Worm (Caenorhabditis elegans) whole organism, L1 larva: ENCODE data around the gene F23F1.10.

ENCODE experiments used
- C04F5.9 ChIP-seq: sonication (generic microtip); optimal IDR thresholded peaks from 2 replicates; lab custom pipeline; 2016; ENCODE audit warnings: missing genetic modification characterization, missing compliant biosample characterization
- C16A3.4 ChIP-seq: fragments of 150-350 bp; optimal IDR thresholded peaks from 2 replicates; lab custom pipeline; 2014; ENCODE audit warnings: missing biosample characterization, missing genetic modification characterization
- ama-1 ChIP-seq: fragments of 150-350 bp; optimal IDR thresholded peaks from 2 replicates; lab custom pipeline; 2014
- blmp-1 ChIP-seq: fragments of 150-350 bp; optimal IDR thresholded peaks from 2 replicates; lab custom pipeline; 2014; ENCODE audit warnings: missing biosample characterization, missing genetic modification characterization
- ceh-8 ChIP-seq: fragments of 200-800 bp; sonication (Bioruptor generic); optimal IDR thresholded peaks from 2 replicates; lab custom pipeline; 2018; ENCODE audit warnings: mild to moderate bottlenecking, missing genetic modification characterization, moderate library complexity, missing compliant biosample characterization
- ceh-88 ChIP-seq: fragments of 200-800 bp; sonication (Bioruptor generic); IDR thresholded peaks from 2 replicates; pipeline ENCODE4 v1.3.6; 2022; ENCODE audit warnings: missing genetic modification characterization, missing compliant biosample characterization
- efl-1 ChIP-seq, 4 experiments: fragments of 150-350 bp; optimal IDR thresholded peaks in 3 of 4; peaks in 1 of 4; 1 replicate in 1 of 4; 2 replicates in 3 of 4; lab custom pipeline; 2014; ENCODE audit warnings: missing biosample characterization in 2 of 4, missing genetic modification characterization in 2 of 4, missing genetic modification reagents in 2 of 4
- elt-2 ChIP-seq: sonication (generic microtip); optimal IDR thresholded peaks from 2 replicates; lab custom pipeline; 2016; ENCODE audit warnings: missing genetic modification characterization, mild to moderate bottlenecking, inconsistent platforms, missing compliant biosample characterization, missing genetic modification reagents
- elt-3 ChIP-seq, 6 experiments: fragments of 150-350 bp in 1 of 6; sonication (generic microtip); optimal IDR thresholded peaks; 2 replicates each; lab custom pipeline; 2017 to 2018; ENCODE audit warnings: missing biosample characterization in 6 of 6, missing genetic modification characterization in 6 of 6, inconsistent platforms in 1 of 6
- ets-5 ChIP-seq: fragments of 200-800 bp; sonication (Bioruptor generic); IDR thresholded peaks from 2 replicates; pipeline ENCODE4 v1.3.6; 2022; ENCODE audit warnings: missing genetic modification characterization, missing compliant biosample characterization
- grh-1 ChIP-seq: fragments of 200-800 bp; sonication (Bioruptor generic); IDR thresholded peaks from 2 replicates; pipeline ENCODE4 v1.3.6; 2022; ENCODE audit warnings: missing genetic modification reagents, missing genetic modification characterization, missing compliant biosample characterization
- irx-1 ChIP-seq: sonication (generic microtip); optimal IDR thresholded peaks from 2 replicates; lab custom pipeline; 2016; ENCODE audit warnings: missing genetic modification characterization, missing compliant biosample characterization
- jun-1 ChIP-seq: fragments of 150-350 bp; optimal IDR thresholded peaks from 2 replicates; lab custom pipeline; 2014; ENCODE audit warnings: missing biosample characterization, missing genetic modification reagents, missing genetic modification characterization
- lin-13 ChIP-seq: fragments of 150-350 bp; optimal IDR thresholded peaks from 2 replicates; lab custom pipeline; 2014; ENCODE audit warnings: missing biosample characterization, missing genetic modification reagents, missing genetic modification characterization
- lin-14 ChIP-seq: fragments of 200-800 bp; sonication (Bioruptor generic); optimal IDR thresholded peaks from 2 replicates; lab custom pipeline; 2018; ENCODE audit warnings: mild to moderate bottlenecking, missing genetic modification characterization, moderate library complexity, missing compliant biosample characterization
- lin-15B ChIP-seq: fragments of 150-350 bp; sonication (generic microtip); optimal IDR thresholded peaks from 3 replicates; lab custom pipeline; 2014; ENCODE audit warnings: missing biosample characterization, missing genetic modification characterization
- lin-35 ChIP-seq, 2 experiments: fragments of 150-350 bp; optimal IDR thresholded peaks; 2 replicates each; lab custom pipeline; 2014; ENCODE audit warnings: missing biosample characterization in 2 of 2, missing genetic modification characterization in 2 of 2, missing genetic modification reagents in 2 of 2
- lin-39 ChIP-seq: fragments of 150-350 bp; optimal IDR thresholded peaks from 2 replicates; lab custom pipeline; 2014; ENCODE audit warnings: missing biosample characterization, missing genetic modification reagents, missing genetic modification characterization
- lsy-2 ChIP-seq, 2 experiments: fragments of 150-350 bp; optimal IDR thresholded peaks; 2 replicates each; lab custom pipeline; 2014; ENCODE audit warnings: missing biosample characterization in 2 of 2, missing genetic modification characterization in 2 of 2
- nhr-11 ChIP-seq: fragments of 150-350 bp; optimal IDR thresholded peaks from 2 replicates; lab custom pipeline; 2014; ENCODE audit warnings: missing biosample characterization, missing genetic modification characterization
- nhr-12 ChIP-seq: sonication (generic microtip); optimal IDR thresholded peaks from 2 replicates; lab custom pipeline; 2017; ENCODE audit warnings: missing biosample characterization, missing genetic modification characterization
- nhr-28 ChIP-seq: fragments of 150-350 bp; optimal IDR thresholded peaks from 2 replicates; lab custom pipeline; 2014; ENCODE audit warnings: missing biosample characterization, missing genetic modification characterization
- nhr-85 ChIP-seq: sonication (generic microtip); peaks from one replicate; lab custom pipeline; 2016; ENCODE audit warnings: missing genetic modification characterization, inconsistent platforms, missing compliant biosample characterization
- pag-3 ChIP-seq: sonication (generic microtip); optimal IDR thresholded peaks from 2 replicates; lab custom pipeline; 2017; ENCODE audit warnings: missing genetic modification characterization, mild to moderate bottlenecking, missing compliant biosample characterization, antibody characterized with exemption, borderline replicate concordance; ENCODE audit not compliant: insufficient read depth
- pax-3 ChIP-seq: fragments of 200-800 bp; sonication (Bioruptor generic); optimal IDR thresholded peaks from 2 replicates; lab custom pipeline; 2018; ENCODE audit warnings: mild to moderate bottlenecking, missing genetic modification characterization, moderate library complexity, missing compliant biosample characterization
- pqm-1 ChIP-seq: sonication (generic microtip); optimal IDR thresholded peaks from 3 replicates; lab custom pipeline; 2017; ENCODE audit warnings: missing biosample characterization, missing genetic modification characterization
- skn-1 ChIP-seq: fragments of 150-350 bp; optimal IDR thresholded peaks from 2 replicates; lab custom pipeline; 2014; ENCODE audit warnings: missing biosample characterization, missing genetic modification characterization
- snpc-4 ChIP-seq: fragments of 150-350 bp; optimal IDR thresholded peaks from 2 replicates; lab custom pipeline; 2014; ENCODE audit warnings: missing biosample characterization, missing genetic modification characterization
- snu-23 ChIP-seq: sonication (generic microtip); optimal IDR thresholded peaks from 2 replicates; lab custom pipeline; 2016; ENCODE audit warnings: missing genetic modification characterization, missing compliant biosample characterization
- sptf-1 ChIP-seq: fragments of 150-350 bp; optimal IDR thresholded peaks from 2 replicates; lab custom pipeline; 2014; ENCODE audit warnings: missing biosample characterization, missing genetic modification characterization
- swsn-7 ChIP-seq: sonication (generic microtip); optimal IDR thresholded peaks from 2 replicates; lab custom pipeline; 2016; ENCODE audit warnings: missing genetic modification characterization, missing compliant biosample characterization
- tbx-2 ChIP-seq: sonication (generic microtip); optimal IDR thresholded peaks from 2 replicates; lab custom pipeline; 2016; ENCODE audit warnings: missing genetic modification characterization, missing compliant biosample characterization
- tlp-1 ChIP-seq: fragments of 150-350 bp; optimal IDR thresholded peaks from 2 replicates; lab custom pipeline; 2014; ENCODE audit warnings: missing biosample characterization, missing genetic modification characterization
- unc-62 ChIP-seq: fragments of 150-350 bp; optimal IDR thresholded peaks from 2 replicates; lab custom pipeline; 2014; ENCODE audit warnings: missing biosample characterization, missing genetic modification reagents, missing genetic modification characterization
- unc-86 ChIP-seq: sonication (generic microtip); optimal IDR thresholded peaks from 2 replicates; lab custom pipeline; 2016; ENCODE audit warnings: missing genetic modification characterization, missing compliant biosample characterization
- zag-1 ChIP-seq: fragments of 150-350 bp; optimal IDR thresholded peaks from 2 replicates; lab custom pipeline; 2014; ENCODE audit warnings: missing biosample characterization, missing genetic modification characterization
- zip-4 ChIP-seq: fragments of 200-800 bp; sonication (Bioruptor generic); optimal IDR thresholded peaks from 2 replicates; lab custom pipeline; 2018; ENCODE audit warnings: mild to moderate bottlenecking, missing genetic modification characterization, moderate library complexity, missing compliant biosample characterization
- ztf-11 ChIP-seq, 2 experiments: sonication (generic microtip); optimal IDR thresholded peaks; 2 replicates each; lab custom pipeline; 2016 to 2017; ENCODE audit warnings: missing genetic modification characterization in 2 of 2, missing biosample characterization in 1 of 2, missing compliant biosample characterization in 1 of 2

F23F1.10 gene

DNA sequence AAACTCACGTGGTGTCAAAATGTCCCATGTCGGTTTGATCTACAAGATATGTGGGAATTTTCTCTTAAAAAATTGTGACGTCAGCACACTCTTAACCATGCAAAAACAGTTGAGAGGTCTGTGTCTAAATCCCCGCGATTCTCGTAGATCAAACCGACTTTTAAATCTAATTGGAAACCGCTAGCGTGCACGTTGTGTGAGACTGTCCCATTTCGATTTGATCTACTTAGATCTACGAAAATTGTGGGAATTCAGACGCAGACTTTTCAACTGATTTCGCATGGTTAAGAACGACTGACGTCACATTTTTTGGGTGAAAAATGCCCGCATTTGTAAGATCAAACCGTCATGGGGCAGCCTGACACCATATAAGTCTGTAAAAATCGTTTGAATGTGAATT, 16.1 kb upstream of the F23F1.10 start:
- TF ChIP-seq skn-1 (tag; lab: Kevin White, UChicago) (no peak), lsy-2 (tag; optimal IDR thresholded peaks at IDR 0.05; lab: Kevin White, UChicago) (no peak), efl-1 (optimal IDR thresholded peaks at IDR 0.05; lab: Kevin White, UChicago) (no peak), efl-1 (GFP tag; optimal IDR thresholded peaks at IDR 0.05 in 1 of 2; lab: Kevin White, UChicago) (peak in 1 of 2 experiments; percentile 60)
- TF ChIP-seq, all 84 proteins: peak for 1

DNA sequence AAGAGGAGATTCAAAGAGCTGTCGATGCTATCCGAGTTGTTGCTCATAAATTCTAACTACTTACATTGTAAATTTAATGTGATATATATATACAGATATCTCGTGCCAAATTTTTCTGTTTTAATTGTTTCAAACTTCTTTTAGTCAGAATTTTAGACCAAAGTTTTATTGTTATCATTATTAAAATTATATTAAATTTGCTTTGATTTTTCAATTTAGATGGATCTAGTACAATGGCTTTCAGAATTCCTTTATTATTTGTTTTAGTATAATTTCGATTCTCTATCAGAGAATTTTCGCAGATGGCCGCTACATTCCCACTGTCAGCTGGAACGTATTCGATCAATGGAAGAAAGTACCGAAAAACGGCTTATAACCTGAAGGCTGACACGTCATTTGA, 15.6 kb upstream of the F23F1.10 start, which contains the start of gene ascc-1:
TSS of gene ascc-1 (plus strand) at position 301 of the 400 bp plus-strand sequence.
- no peak for TF ChIP-seq nhr-85 (tag; lab: Kevin White, UChicago)
- TF ChIP-seq ets-5 (GFP tag; lab: Robert Waterston, UW): no peak
- TF ChIP-seq swsn-7 (tag; lab: Kevin White, UChicago): no peak
- TF ChIP-seq ama-1 (lab: Kevin White, UChicago): no peak
- TF ChIP-seq blmp-1 (tag; lab: Kevin White, UChicago): no peak
- TF ChIP-seq zag-1 (tag; lab: Kevin White, UChicago): no peak
- no peak for TF ChIP-seq elt-3 (tag; optimal IDR thresholded peaks at IDR 0.05; lab: Kevin White, UChicago)
- TF ChIP-seq lin-15B (tag; lab: Kevin White, UChicago): no peak
- no peak for TF ChIP-seq lin-13 (GFP tag; lab: Kevin White, UChicago)
- no peak for TF ChIP-seq lin-14 (GFP tag; lab: Kevin White, UChicago)
- TF ChIP-seq ztf-11 (tag; optimal IDR thresholded peaks at IDR 0.05; lab: Kevin White, UChicago): no peak
- no peak for TF ChIP-seq pqm-1 (tag; lab: Kevin White, UChicago)
- TF ChIP-seq grh-1 (GFP tag; lab: Robert Waterston, UW): no peak
- TF ChIP-seq sptf-1 (tag; lab: Kevin White, UChicago): no peak
- TF ChIP-seq tlp-1 (tag; lab: Kevin White, UChicago): no peak
- TF ChIP-seq unc-86 (tag; lab: Kevin White, UChicago): no peak
- TF ChIP-seq pax-3 (tag; lab: Kevin White, UChicago): no peak
- TF ChIP-seq lin-39 (tag; lab: Kevin White, UChicago): no peak
- no peak for TF ChIP-seq jun-1 (tag; lab: Kevin White, UChicago)
- no peak for TF ChIP-seq nhr-12 (tag; lab: Kevin White, UChicago)

DNA sequence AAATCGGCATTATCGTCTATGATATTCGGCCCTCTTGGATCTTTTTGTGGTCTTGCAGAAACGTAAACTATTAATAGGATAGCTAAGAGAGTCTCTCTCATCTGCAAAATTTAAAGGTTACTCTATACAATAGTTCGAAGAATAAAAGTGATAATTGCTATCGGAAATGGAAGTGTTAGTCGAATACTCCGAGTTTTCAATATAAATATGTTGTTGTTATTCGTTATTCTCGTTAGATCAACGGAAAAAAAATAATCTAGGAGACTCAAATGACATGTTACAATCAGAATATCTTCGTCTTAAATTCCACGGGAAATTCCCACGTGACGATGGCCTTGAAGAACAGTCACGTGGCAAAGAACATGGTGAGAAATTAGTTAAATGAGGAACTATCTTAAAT, 13.4 kb upstream of the F23F1.10 start, which contains the start of gene tre-5:
TSS of gene tre-5 (minus strand) at position 101 of the 400 bp plus-strand sequence.
- TF ChIP-seq C16A3.4 (tag; lab: Kevin White, UChicago): no peak
- peak in 1 of 2 experiments; percentile 16 for TF ChIP-seq lin-35 (GFP tag; optimal IDR thresholded peaks at IDR 0.05; lab: Kevin White, UChicago)
- no peak for TF ChIP-seq efl-1 (optimal IDR thresholded peaks at IDR 0.05; lab: Kevin White, UChicago)
- peak in 1 of 2 experiments; percentile 76 for TF ChIP-seq efl-1 (GFP tag; optimal IDR thresholded peaks at IDR 0.05 in 1 of 2; lab: Kevin White, UChicago)

DNA sequence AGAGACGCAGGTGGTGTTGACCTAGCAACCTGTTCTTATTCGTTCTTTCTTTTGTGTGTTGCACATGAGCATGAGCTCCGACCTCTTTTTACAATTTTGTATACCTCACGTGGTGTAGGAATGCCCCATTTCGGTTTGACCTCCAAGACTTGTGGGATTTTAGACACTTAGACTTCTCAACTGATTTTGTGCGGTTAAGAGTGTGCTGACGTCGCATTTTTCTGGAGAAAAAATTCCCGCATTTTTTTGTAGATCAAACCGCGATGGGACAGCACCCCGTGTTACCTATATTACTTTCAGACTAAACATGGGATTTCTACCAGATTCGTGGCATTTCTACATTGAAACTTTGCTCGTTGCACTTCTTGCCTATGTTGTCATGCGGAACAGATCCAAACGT, 9.6 kb upstream of the F23F1.10 start, which contains the start of gene sptl-1:
TSS of gene sptl-1 (plus strand) at position 301 of the 400 bp plus-strand sequence.
- TF ChIP-seq efl-1 (optimal IDR thresholded peaks at IDR 0.05; lab: Kevin White, UChicago) (no peak), efl-1 (GFP tag; optimal IDR thresholded peaks at IDR 0.05 in 1 of 2; lab: Kevin White, UChicago) (peak in 1 of 2 experiments; percentile 35), C16A3.4 (tag; lab: Kevin White, UChicago) (no peak)

DNA sequence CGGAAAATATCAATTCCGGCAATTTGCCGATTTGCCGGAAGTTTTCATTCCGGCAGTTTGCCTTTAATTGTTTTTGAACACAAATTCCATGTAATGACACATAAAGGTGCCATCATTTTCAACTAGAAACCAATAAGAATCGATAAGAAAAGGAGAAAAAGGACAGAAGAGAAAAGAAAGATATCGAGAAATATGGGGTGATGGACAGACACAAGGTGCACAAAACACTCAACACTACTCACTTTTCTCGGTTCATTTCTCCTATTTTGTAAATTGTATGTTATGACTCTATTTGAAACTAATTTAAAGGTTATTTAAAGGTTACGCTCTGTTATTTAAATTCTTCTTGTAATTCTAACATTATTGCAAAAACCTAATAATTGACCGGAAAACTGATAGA, 9.1 kb upstream of the F23F1.10 start:
- TF ChIP-seq lin-35 (GFP tag; optimal IDR thresholded peaks at IDR 0.05; lab: Kevin White, UChicago) (peak in 1 of 2 experiments; percentile 22), ceh-88 (GFP tag; lab: Robert Waterston, UW) (no peak), nhr-11 (tag; lab: Kevin White, UChicago) (no peak), C16A3.4 (tag; lab: Kevin White, UChicago) (no peak)

DNA sequence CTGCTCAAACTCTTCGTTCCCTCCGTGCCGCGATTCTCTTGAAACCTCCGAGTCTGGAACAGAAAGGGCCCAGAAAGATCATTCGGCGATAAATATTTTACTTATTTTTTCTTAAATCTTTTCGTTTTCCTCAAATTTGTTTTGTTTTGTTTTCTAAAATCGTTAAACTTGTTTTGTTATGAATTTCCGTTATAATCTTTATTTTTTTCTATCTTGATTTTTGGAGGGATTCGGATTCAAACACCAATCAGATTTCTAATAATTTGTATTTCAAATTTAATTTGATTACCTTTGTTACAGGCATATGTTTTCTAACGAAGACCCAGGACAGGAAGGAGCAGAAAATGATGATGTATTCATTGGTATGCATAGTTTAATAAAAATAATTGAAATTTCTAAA, 5.5 kb upstream of the F23F1.10 start, which contains the start of gene C23H3.5:
TSS of gene C23H3.5 (plus strand) at position 301 of the 400 bp plus-strand sequence.
- TF ChIP-seq irx-1 (tag; lab: Kevin White, UChicago) (no peak), C04F5.9 (tag; lab: Kevin White, UChicago) (no peak), unc-62 (GFP tag; lab: Kevin White, UChicago) (no peak), pax-3 (tag; lab: Kevin White, UChicago) (no peak), tbx-2 (tag; lab: Kevin White, UChicago) (no peak), C16A3.4 (tag; lab: Kevin White, UChicago) (no peak), ceh-8 (no peak), unc-86 (tag; lab: Kevin White, UChicago) (no peak), snu-23 (GFP tag; lab: Kevin White, UChicago) (no peak), pag-3 (tag; lab: Kevin White, UChicago) (no peak), nhr-28 (tag; lab: Kevin White, UChicago) (no peak), ceh-88 (GFP tag; lab: Robert Waterston, UW) (no peak), snpc-4 (no peak), zip-4 (GFP tag; lab: Kevin White, UChicago) (no peak), elt-2 (tag; lab: Kevin White, UChicago) (no peak), sptf-1 (tag; lab: Kevin White, UChicago) (no peak)
